Fruit fly (Drosophila melanogaster) whole organism, embryonic: Measurements from ENCODE around the gene trem.

Experiments used
- B-H2 ChIP-seq: fragments of 200-800 bp; sonication (Bioruptor generic); optimal IDR thresholded peaks from 2 replicates; lab custom pipeline; 2018; ENCODE audit warnings: missing biosample characterization, mild to moderate bottlenecking, missing genetic modification characterization
- CG10431 ChIP-seq: fragments of 200-800 bp; sonication (Bioruptor generic); optimal IDR thresholded peaks from 3 replicates; lab custom pipeline; 2018; ENCODE audit warnings: missing biosample characterization, mild to moderate bottlenecking, missing genetic modification characterization
- CG11247 ChIP-seq: fragments of 200-800 bp; sonication (Bioruptor generic); IDR thresholded peaks from 2 replicates; pipeline ENCODE4 v1.3.6; 2022; ENCODE audit warnings: missing biosample characterization, missing genetic modification characterization
- CG11695 ChIP-seq: fragments of 200-800 bp; sonication (Bioruptor generic); IDR thresholded peaks from 3 replicates; pipeline ENCODE4 v1.3.6; 2022; ENCODE audit warnings: missing biosample characterization, missing genetic modification characterization
- CG13775 ChIP-seq: fragments of 200-800 bp; sonication (Bioruptor generic); optimal IDR thresholded peaks from 3 replicates; lab custom pipeline; 2017; ENCODE audit warnings: missing biosample characterization, mild to moderate bottlenecking, missing genetic modification characterization
- CG14050 ChIP-seq: fragments of 200-800 bp; sonication (Bioruptor generic); IDR thresholded peaks from 3 replicates; pipeline ENCODE4 v1.3.6; 2022; ENCODE audit warnings: missing biosample characterization, missing genetic modification characterization
- CG15601 ChIP-seq: fragments of 200-800 bp; sonication (Bioruptor generic); optimal IDR thresholded peaks from 3 replicates; lab custom pipeline; 2019; ENCODE audit warnings: missing biosample characterization, mild to moderate bottlenecking, missing genetic modification characterization, moderate library complexity
- CG16815 ChIP-seq: fragments of 200-800 bp; sonication (Bioruptor generic); optimal IDR thresholded peaks from 3 replicates; lab custom pipeline; 2017; ENCODE audit warnings: missing biosample characterization, mild to moderate bottlenecking, missing genetic modification characterization
- CG17385 ChIP-seq: fragments of 200-800 bp; sonication (Bioruptor generic); optimal IDR thresholded peaks from 3 replicates; lab custom pipeline; 2018; ENCODE audit warnings: missing biosample characterization, mild to moderate bottlenecking, missing genetic modification characterization
- CG2116 ChIP-seq: fragments of 200-800 bp; sonication (Bioruptor generic); optimal IDR thresholded peaks from 3 replicates; lab custom pipeline; 2018; ENCODE audit warnings: missing biosample characterization, mild to moderate bottlenecking, missing genetic modification characterization
- CG2712 ChIP-seq: fragments of 200-800 bp; optimal IDR thresholded peaks from 3 replicates; lab custom pipeline; 2019; ENCODE audit warnings: missing biosample characterization, mild to moderate bottlenecking, missing genetic modification characterization, moderate library complexity
- CG30020 ChIP-seq: fragments of 200-800 bp; optimal IDR thresholded peaks from 2 replicates; lab custom pipeline; 2019; ENCODE audit warnings: missing biosample characterization, mild to moderate bottlenecking, missing genetic modification characterization, moderate library complexity
- CG3281 ChIP-seq: fragments of 200-800 bp; sonication (Bioruptor generic); optimal IDR thresholded peaks from 3 replicates; lab custom pipeline; 2017; ENCODE audit warnings: missing biosample characterization, mild to moderate bottlenecking, missing genetic modification characterization
- CG3995 ChIP-seq: fragments of 200-800 bp; sonication (Bioruptor generic); optimal IDR thresholded peaks from 3 replicates; lab custom pipeline; 2016; ENCODE audit warnings: missing biosample characterization, missing genetic modification characterization
- CG4282 ChIP-seq: fragments of 200-800 bp; sonication (Bioruptor generic); optimal IDR thresholded peaks from 2 replicates; lab custom pipeline; 2016; ENCODE audit warnings: missing biosample characterization, missing genetic modification characterization
- CG43689 ChIP-seq: fragments of 200-800 bp; sonication (Bioruptor generic); IDR thresholded peaks from 2 replicates; pipeline ENCODE4 v1.3.6; 2022; ENCODE audit warnings: missing biosample characterization, missing genetic modification characterization
- CG5953 ChIP-seq: fragments of 200-800 bp; sonication (Bioruptor generic); IDR thresholded peaks from 2 replicates; pipeline ENCODE4 v1.3.6; 2022; ENCODE audit warnings: missing biosample characterization, missing genetic modification characterization
- CG7745 ChIP-seq: fragments of 200-800 bp; sonication (Bioruptor generic); optimal IDR thresholded peaks from 2 replicates; lab custom pipeline; 2018; ENCODE audit warnings: missing biosample characterization, mild to moderate bottlenecking, missing genetic modification characterization, moderate library complexity
- CG8290 ChIP-seq, 3 experiments: fragments of 200-800 bp; sonication (Bioruptor generic); optimal IDR thresholded peaks; 2 replicates each; lab custom pipeline; 2016 to 2019; ENCODE audit warnings: missing biosample characterization in 3 of 3, missing genetic modification characterization in 3 of 3, mild to moderate bottlenecking in 2 of 3, moderate library complexity in 1 of 3
- CG9817 ChIP-seq: fragments of 200-800 bp; sonication (Bioruptor generic); optimal IDR thresholded peaks from 2 replicates; lab custom pipeline; 2018; ENCODE audit warnings: missing biosample characterization, mild to moderate bottlenecking, missing genetic modification characterization, moderate library complexity
- Chrac-16 ChIP-seq: fragments of 200-800 bp; sonication (Bioruptor generic); optimal IDR thresholded peaks from 3 replicates; lab custom pipeline; 2016; ENCODE audit warnings: missing biosample characterization, missing genetic modification characterization
- Dbx ChIP-seq: fragments of 200-800 bp; sonication (Bioruptor generic); IDR thresholded peaks from 3 replicates; pipeline ENCODE4 v1.3.6; 2022; ENCODE audit warnings: missing biosample characterization, missing genetic modification characterization
- GATAe ChIP-seq: fragments of 200-800 bp; sonication (Bioruptor generic); conservative IDR thresholded peaks from 2 replicates; pipeline ENCODE4 v1.3.6; 2022; ENCODE audit warnings: missing biosample characterization, missing genetic modification characterization
- Hr78 ChIP-seq, 2 experiments: fragments of 200-800 bp in 1 of 2; fragments of >200 bp in 1 of 2; sonication (Bioruptor generic) in 1 of 2; optimal IDR thresholded peaks; 2 replicates each; lab custom pipeline; 2017 to 2019; ENCODE audit warnings: missing biosample characterization in 2 of 2, missing genetic modification characterization in 2 of 2, mild to moderate bottlenecking in 1 of 2, moderate library complexity in 1 of 2
- MBD-R2 ChIP-seq: fragments of 200-800 bp; sonication (Bioruptor generic); IDR thresholded peaks from 2 replicates; pipeline ENCODE4 v1.3.6; 2022; ENCODE audit warnings: missing biosample characterization, missing genetic modification characterization
- Med ChIP-seq: fragments of 200-800 bp; sonication (Bioruptor generic); peaks from one replicate; lab custom pipeline; 2016; ENCODE audit warnings: missing biosample characterization, missing genetic modification characterization, mild to moderate bottlenecking, inconsistent platforms, moderate library complexity
- NC2α ChIP-seq: fragments of 200-800 bp; sonication (Bioruptor generic); optimal IDR thresholded peaks from 2 replicates; lab custom pipeline; 2016; ENCODE audit warnings: missing biosample characterization, missing genetic modification characterization
- Nf-YA ChIP-seq: fragments of 200-800 bp; sonication (Bioruptor generic); IDR thresholded peaks from 2 replicates; pipeline ENCODE4 v1.3.6; 2022; ENCODE audit warnings: missing biosample characterization, missing genetic modification characterization
- Oli ChIP-seq: fragments of 200-800 bp; sonication (Bioruptor generic); optimal IDR thresholded peaks from 2 replicates; lab custom pipeline; 2018; ENCODE audit warnings: missing biosample characterization, mild to moderate bottlenecking, missing genetic modification characterization, moderate library complexity
- Trl ChIP-seq, 3 experiments: fragments of >200 bp in 2 of 3; fragments of 200-800 bp in 1 of 3; sonication (Bioruptor generic) in 1 of 3; optimal IDR thresholded peaks; 2 replicates in 1 of 3; 3 replicates in 2 of 3; lab custom pipeline; 2016 to 2017; ENCODE audit warnings: missing biosample characterization in 1 of 3, missing genetic modification characterization in 1 of 3
- Xbp1 ChIP-seq: fragments of 200-800 bp; sonication (Bioruptor generic); optimal IDR thresholded peaks from 3 replicates; lab custom pipeline; 2016; ENCODE audit warnings: missing biosample characterization, mild to moderate bottlenecking, missing genetic modification characterization
- bowl ChIP-seq: fragments of 200-800 bp; sonication (Bioruptor generic); IDR thresholded peaks from 2 replicates; pipeline ENCODE4 v1.3.6; 2022; ENCODE audit warnings: missing biosample characterization, missing genetic modification characterization
- bsh ChIP-seq, 2 experiments: fragments of 200-800 bp; sonication (Bioruptor generic); optimal IDR thresholded peaks; 2 replicates each; lab custom pipeline; 2017 to 2018; ENCODE audit warnings: mild to moderate bottlenecking in 2 of 2, missing biosample characterization in 2 of 2, missing genetic modification characterization in 2 of 2, moderate library complexity in 1 of 2
- cg ChIP-seq: fragments of 200-800 bp; sonication (Bioruptor generic); optimal IDR thresholded peaks from 3 replicates; lab custom pipeline; 2019; ENCODE audit warnings: missing biosample characterization, mild to moderate bottlenecking, missing genetic modification characterization, moderate library complexity
- ci ChIP-seq: fragments of 200-800 bp; sonication (Bioruptor generic); IDR thresholded peaks from 3 replicates; pipeline ENCODE4 v1.3.6; 2022; ENCODE audit warnings: missing biosample characterization, missing genetic modification characterization
- dimm ChIP-seq: fragments of 200-800 bp; sonication (Bioruptor generic); IDR thresholded peaks from 2 replicates; pipeline ENCODE4 v1.3.6; 2022; ENCODE audit warnings: missing biosample characterization, missing genetic modification characterization
- fd102C ChIP-seq: fragments of 200-800 bp; sonication (Bioruptor generic); optimal IDR thresholded peaks from 2 replicates; lab custom pipeline; 2018; ENCODE audit warnings: missing biosample characterization, mild to moderate bottlenecking, missing genetic modification characterization, moderate library complexity
- fd64A ChIP-seq: fragments of 200-800 bp; sonication (Bioruptor generic); optimal IDR thresholded peaks from 3 replicates; lab custom pipeline; 2018; ENCODE audit warnings: missing biosample characterization, mild to moderate bottlenecking, missing genetic modification characterization
- fru ChIP-seq: fragments of >200 bp; optimal IDR thresholded peaks from 2 replicates; lab custom pipeline; 2017
- lola ChIP-seq, 3 experiments: fragments of >200 bp in 2 of 3; fragments of 200-800 bp in 1 of 3; sonication (Bioruptor generic) in 1 of 3; optimal IDR thresholded peaks; 2 replicates each; lab custom pipeline; 2017 to 2019; ENCODE audit warnings: missing biosample characterization in 3 of 3, missing genetic modification characterization in 3 of 3, mild to moderate bottlenecking in 1 of 3, moderate library complexity in 1 of 3
- lov ChIP-seq, 2 experiments: fragments of 200-800 bp in 1 of 2; fragments of >200 bp in 1 of 2; sonication (Bioruptor generic) in 1 of 2; IDR thresholded peaks in 1 of 2; optimal IDR thresholded peaks in 1 of 2; 2 replicates in 1 of 2; 3 replicates in 1 of 2; pipeline versions ENCODE4 v1.3.6 to Lab custom; 2017 to 2022; ENCODE audit warnings: missing biosample characterization in 1 of 2, missing genetic modification characterization in 1 of 2
- nerfin-1 ChIP-seq: fragments of 200-800 bp; sonication (Bioruptor generic); optimal IDR thresholded peaks from 3 replicates; lab custom pipeline; 2019; ENCODE audit warnings: missing biosample characterization, mild to moderate bottlenecking, missing genetic modification characterization, moderate library complexity
- schlank ChIP-seq: fragments of 200-800 bp; sonication (Bioruptor generic); optimal IDR thresholded peaks from 2 replicates; lab custom pipeline; 2018; ENCODE audit warnings: missing biosample characterization, mild to moderate bottlenecking, missing genetic modification characterization
- sna ChIP-seq: fragments of 200-800 bp; sonication (Bioruptor generic); IDR thresholded peaks from 2 replicates; pipeline ENCODE4 v1.3.6; 2022; ENCODE audit warnings: missing biosample characterization, missing genetic modification characterization; ENCODE audit not compliant: partially characterized antibody
- stwl ChIP-seq: fragments of 200-800 bp; sonication (Bioruptor generic); optimal IDR thresholded peaks from 3 replicates; lab custom pipeline; 2018; ENCODE audit warnings: missing biosample characterization, mild to moderate bottlenecking, missing genetic modification characterization, moderate library complexity
- sug ChIP-seq: fragments of 200-800 bp; optimal IDR thresholded peaks from 2 replicates; lab custom pipeline; 2019; ENCODE audit warnings: missing biosample characterization, mild to moderate bottlenecking, missing genetic modification characterization, moderate library complexity
- tgo ChIP-seq: fragments of 200-800 bp; sonication (Bioruptor generic); IDR thresholded peaks from 3 replicates; pipeline ENCODE4 v1.3.6; 2022; ENCODE audit warnings: missing biosample characterization, missing genetic modification characterization
- twi ChIP-seq: fragments of 200-800 bp; optimal IDR thresholded peaks from 2 replicates; lab custom pipeline; 2019; ENCODE audit warnings: missing biosample characterization, mild to moderate bottlenecking, missing genetic modification characterization, moderate library complexity

trem gene

dm6 chr3R:19999474-19999873 lies 31.6 kb downstream of the trem start (continued):
- TF ChIP-seq NC2α (GFP tag; lab: Kevin White, UChicago) (no peak), nerfin-1 (tag; lab: Kevin White, UChicago) (peak; percentile 70), stwl (tag; lab: Kevin White, UChicago) (no peak), CG3995 (GFP tag; lab: Kevin White, UChicago) (no peak), CG9817 (tag; lab: Kevin White, UChicago) (peak; percentile 77), CG17385 (GFP tag; lab: Kevin White, UChicago) (peak; percentile 77), Chrac-16 (GFP tag; lab: Kevin White, UChicago) (peak; percentile 73), Trl (optimal IDR thresholded peaks at IDR 0.05; lab: Kevin White, UChicago) (no peak), Trl (GFP tag; optimal IDR thresholded peaks at IDR 0.05; lab: Kevin White, UChicago) (peak; percentile 14), schlank (tag; lab: Kevin White, UChicago) (peak; percentile 2), Dbx (GFP tag; lab: Robert Waterston, UW) (peak; percentile 76), CG15601 (peak; percentile 79), GATAe (GFP tag; lab: Robert Waterston, UW) (no peak), fd102C (GFP tag; lab: Kevin White, UChicago) (peak; percentile 57), fd64A (GFP tag; lab: Kevin White, UChicago) (peak; percentile 20), Med (peak; percentile 55), bsh (GFP tag; optimal IDR thresholded peaks at IDR 0.05; lab: Kevin White, UChicago) (peak; percentile 21 to 92), CG5953 (GFP tag; lab: Robert Waterston, UW) (peak; percentile 83), sug (peak; percentile 69), CG2712 (tag; lab: Kevin White, UChicago) (peak; percentile 93), ci (GFP tag; lab: Robert Waterston, UW) (peak; percentile 76), B-H2 (GFP tag; lab: Kevin White, UChicago) (peak; percentile 52), CG11247 (GFP tag; lab: Robert Waterston, UW) (peak; percentile 78), CG3281 (GFP tag; lab: Kevin White, UChicago) (peak; percentile 72), CG30020 (peak; percentile 36), fru (no peak), MBD-R2 (GFP tag; lab: Robert Waterston, UW) (peak; percentile 35; the same call in 1 of the 2 replicates), CG43689 (GFP tag; lab: Robert Waterston, UW) (peak; percentile 57; the same call in 1 of the 2 replicates), cg (GFP tag; lab: Kevin White, UChicago) (no peak), Hr78 (GFP tag; optimal IDR thresholded peaks at IDR 0.05; lab: Kevin White, UChicago) (peak in 1 of 2 experiments; percentile 38), CG2116 (GFP tag; lab: Kevin White, UChicago) (peak; percentile 11), lola (GFP tag; optimal IDR thresholded peaks at IDR 0.05; lab: Kevin White, UChicago) (peak in 1 of 3 experiments; percentile 84), Oli (tag; lab: Kevin White, UChicago) (peak; percentile 80), dimm (GFP tag; lab: Robert Waterston, UW) (no peak), Nf-YA (GFP tag; lab: Robert Waterston, UW) (peak; percentile 61; the same call in 1 of the 2 replicates), twi (tag; lab: Kevin White, UChicago) (peak; percentile 67), CG13775 (GFP tag; lab: Kevin White, UChicago) (peak; percentile 65), CG14050 (GFP tag; lab: Robert Waterston, UW) (peak; percentile 62; the same call in 2 of the 3 replicates), bowl (GFP tag; lab: Robert Waterston, UW) (peak; percentile 42; the same call in 1 of the 2 replicates), tgo (GFP tag; lab: Robert Waterston, UW) (peak; percentile 88), CG4282 (GFP tag; lab: Kevin White, UChicago) (no peak), CG7745 (peak; percentile 62), CG10431 (GFP tag; lab: Kevin White, UChicago) (no peak), CG8290 (GFP tag; optimal IDR thresholded peaks at IDR 0.05; lab: Kevin White, UChicago) (peak; percentile 50), CG8290 (tag; optimal IDR thresholded peaks at IDR 0.05; lab: Kevin White, UChicago) (peak in 1 of 2 experiments; percentile 28), CG16815 (GFP tag; lab: Kevin White, UChicago) (peak; percentile 69), lov (optimal IDR thresholded peaks at IDR 0.05; lab: Kevin White, UChicago) (no peak), lov (GFP tag; IDR thresholded peaks at IDR 0.05; lab: Robert Waterston, UW) (peak; percentile 81), sna (GFP tag; lab: Robert Waterston, UW) (no peak), CG11695 (GFP tag; lab: Robert Waterston, UW) (peak; percentile 83), Xbp1 (GFP tag; lab: Kevin White, UChicago) (peak; percentile 74)
